Worm (Caenorhabditis elegans) whole organism, L1 larva: Measurements from ENCODE around the gene enu-3.1.
A peak's percentile ranks its signal among the peaks of the same experiment; 100 is the strongest.

Experiments
- ama-1 ChIP-seq: fragments of 150-350 bp; optimal IDR thresholded peaks from 2 replicates; lab custom pipeline; 2014
- skn-1 ChIP-seq: fragments of 150-350 bp; optimal IDR thresholded peaks from 2 replicates; lab custom pipeline; 2014; ENCODE audit warnings: missing biosample characterization, missing genetic modification characterization
- unc-130 ChIP-seq: fragments of 150-350 bp; optimal IDR thresholded peaks from 2 replicates; lab custom pipeline; 2017; ENCODE audit warnings: missing biosample characterization, missing genetic modification characterization, inconsistent platforms

ce11 chrIII:10470927-10471326, 34.9 kb downstream of the enu-3.1 start, which contains the start of gene cul-1:
- TF ChIP-seq skn-1 (tag; lab: Kevin White, UChicago), result peak; percentile 98
- no peak for TF ChIP-seq ama-1 (lab: Kevin White, UChicago)
- TF ChIP-seq unc-130 (tag; lab: Kevin White, UChicago), result no peak
